Fruit fly (Drosophila melanogaster) whole organism, adult: ENCODE results near the gene CG13786.

Source experiments
- CG11617 ChIP-seq: fragments of 200-800 bp; sonication (Bioruptor generic); optimal IDR thresholded peaks from 2 replicates; lab custom pipeline; 2017; ENCODE audit warnings: mild to moderate bottlenecking, missing biosample characterization, missing genetic modification reagents, missing genetic modification characterization
- CG12768 ChIP-seq: fragments of 200-800 bp; sonication (Bioruptor generic); optimal IDR thresholded peaks from 2 replicates; lab custom pipeline; 2017; ENCODE audit warnings: missing biosample characterization, missing genetic modification characterization, mild to moderate bottlenecking, moderate library complexity, missing genetic modification reagents
- CG14711 ChIP-seq: fragments of 200-800 bp; sonication (Bioruptor generic); optimal IDR thresholded peaks from 2 replicates; lab custom pipeline; 2018; ENCODE audit warnings: missing biosample characterization, mild to moderate bottlenecking, missing genetic modification characterization, moderate library complexity
- CG1620 ChIP-seq: fragments of 200-800 bp; sonication (Bioruptor generic); optimal IDR thresholded peaks from 2 replicates; lab custom pipeline; 2016; ENCODE audit warnings: missing biosample characterization, missing genetic modification characterization
- CG33017 ChIP-seq: fragments of 200-800 bp; sonication (Bioruptor generic); optimal IDR thresholded peaks from 2 replicates; lab custom pipeline; 2018; ENCODE audit warnings: missing biosample characterization, mild to moderate bottlenecking, missing genetic modification characterization, moderate library complexity
- CG5204 ChIP-seq: fragments of 200-800 bp; sonication (Bioruptor generic); optimal IDR thresholded peaks from 2 replicates; lab custom pipeline; 2016; ENCODE audit warnings: missing biosample characterization, missing genetic modification characterization
- CG7045 ChIP-seq: fragments of 200-800 bp; sonication (Bioruptor generic); optimal IDR thresholded peaks from 2 replicates; lab custom pipeline; 2017; ENCODE audit warnings: missing biosample characterization, mild to moderate bottlenecking, missing genetic modification characterization
- CG7101 ChIP-seq: fragments of 200-800 bp; sonication (Bioruptor generic); optimal IDR thresholded peaks from 2 replicates; lab custom pipeline; 2018; ENCODE audit warnings: missing biosample characterization, mild to moderate bottlenecking, missing genetic modification characterization, moderate library complexity
- Clk ChIP-seq: fragments of 200-800 bp; sonication (Bioruptor generic); optimal IDR thresholded peaks from 2 replicates; lab custom pipeline; 2017; ENCODE audit warnings: missing biosample characterization, missing genetic modification characterization
- Crg-1 ChIP-seq: fragments of 200-800 bp; sonication (Bioruptor generic); optimal IDR thresholded peaks from 2 replicates; lab custom pipeline; 2016; ENCODE audit warnings: missing biosample characterization, missing genetic modification characterization
- Hr96 ChIP-seq: fragments of 200-800 bp; sonication (Bioruptor generic); optimal IDR thresholded peaks from 2 replicates; lab custom pipeline; 2016; ENCODE audit warnings: missing biosample characterization, missing genetic modification characterization
- Mnt ChIP-seq: fragments of 200-800 bp; sonication (Bioruptor generic); optimal IDR thresholded peaks from 2 replicates; lab custom pipeline; 2016; ENCODE audit warnings: missing biosample characterization, mild to moderate bottlenecking, missing genetic modification characterization
- bab1 ChIP-seq: fragments of 200-800 bp; sonication (Bioruptor generic); optimal IDR thresholded peaks from 3 replicates; lab custom pipeline; 2019; ENCODE audit warnings: missing biosample characterization, mild to moderate bottlenecking, missing genetic modification characterization, moderate library complexity
- cic ChIP-seq: fragments of 200-800 bp; sonication (Bioruptor generic); optimal IDR thresholded peaks from 2 replicates; lab custom pipeline; 2017; ENCODE audit warnings: missing biosample characterization, mild to moderate bottlenecking, missing genetic modification characterization, moderate library complexity
- cnc ChIP-seq, 2 experiments: fragments of >200 bp; optimal IDR thresholded peaks; 2 replicates each; lab custom pipeline; 2017
- kay ChIP-seq: fragments of 200-800 bp; sonication (Bioruptor generic); peaks from one replicate; lab custom pipeline; 2016; ENCODE audit warnings: missing biosample characterization, missing genetic modification characterization, borderline replicate concordance
- ovo ChIP-seq: fragments of 200-800 bp; sonication (Bioruptor generic); optimal IDR thresholded peaks from 2 replicates; lab custom pipeline; 2016; ENCODE audit warnings: missing biosample characterization, missing genetic modification characterization
- pad ChIP-seq: fragments of 200-800 bp; sonication (Bioruptor generic); optimal IDR thresholded peaks from 3 replicates; lab custom pipeline; 2017; ENCODE audit warnings: missing biosample characterization, missing genetic modification characterization, mild to moderate bottlenecking, moderate library complexity, missing genetic modification reagents
- tj ChIP-seq: fragments of 200-800 bp; sonication (Bioruptor generic); optimal IDR thresholded peaks from 3 replicates; lab custom pipeline; 2017; ENCODE audit warnings: missing biosample characterization, mild to moderate bottlenecking, missing genetic modification characterization, moderate library complexity
- toe ChIP-seq: fragments of 200-800 bp; sonication (Bioruptor generic); optimal IDR thresholded peaks from 2 replicates; lab custom pipeline; 2016; ENCODE audit warnings: missing biosample characterization, missing genetic modification characterization

CG13786 gene

DNA sequence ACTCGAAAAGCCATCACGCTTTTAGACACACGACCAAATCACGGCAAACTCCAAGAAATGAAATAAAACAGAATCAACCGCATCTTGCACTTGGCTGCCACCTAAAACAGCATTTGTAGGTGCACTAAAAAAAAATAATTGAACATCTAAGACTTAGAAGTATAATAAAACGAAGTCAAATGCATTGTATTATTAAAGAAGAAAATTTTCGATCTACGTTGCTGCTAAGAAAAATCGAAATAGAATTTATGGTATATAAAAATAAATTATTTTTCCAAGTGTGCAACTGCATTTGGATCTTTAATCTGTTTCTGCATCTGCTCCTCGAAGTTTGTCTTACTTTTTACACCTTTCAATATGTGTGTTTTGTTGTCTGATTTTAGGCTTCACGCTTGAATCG, 17.5 kb upstream of the CG13786 start:
- TF ChIP-seq CG7101 (no peak), ovo (GFP tag; lab: Kevin White, UChicago) (no peak), tj (GFP tag; lab: Kevin White, UChicago) (no peak), CG12768 (GFP tag; lab: Kevin White, UChicago) (no peak), Crg-1 (no peak), CG11617 (GFP tag; lab: Kevin White, UChicago) (no peak), Clk (GFP tag; lab: Kevin White, UChicago) (no peak), Mnt (no peak), Hr96 (GFP tag; lab: Kevin White, UChicago) (no peak), CG1620 (no peak), kay (GFP tag; lab: Kevin White, UChicago) (no peak), cnc (optimal IDR thresholded peaks at IDR 0.05; lab: Kevin White, UChicago) (no peak), CG33017 (no peak)

DNA sequence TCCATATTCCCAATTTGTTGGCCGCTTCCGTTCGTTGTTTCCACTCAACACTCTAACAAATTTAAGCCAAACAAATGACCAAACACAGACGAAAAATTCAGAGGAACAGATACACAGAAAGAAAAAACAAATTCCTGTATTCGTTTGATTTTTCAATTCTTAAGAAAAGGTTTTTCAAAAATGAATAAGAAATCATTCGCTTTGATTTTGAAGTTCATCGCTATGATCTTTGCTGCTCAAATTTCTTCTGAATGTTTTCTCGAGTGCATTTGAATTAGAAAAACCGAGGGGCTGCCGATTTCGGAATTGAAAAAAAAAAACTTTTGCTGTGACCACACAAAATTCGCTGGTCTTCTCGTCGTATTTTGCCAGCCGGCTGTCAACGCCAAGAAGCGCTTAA, 13.2 kb upstream of the CG13786 start:
- TF ChIP-seq cnc (optimal IDR thresholded peaks at IDR 0.05; lab: Kevin White, UChicago): no peak
- TF ChIP-seq tj (GFP tag; lab: Kevin White, UChicago): no peak
- TF ChIP-seq Mnt: no peak
- no peak for TF ChIP-seq toe
- no peak for TF ChIP-seq CG33017
- no peak for TF ChIP-seq CG7045 (GFP tag; lab: Kevin White, UChicago)
- TF ChIP-seq CG5204 (GFP tag; lab: Kevin White, UChicago): no peak
- TF ChIP-seq CG12768 (GFP tag; lab: Kevin White, UChicago): no peak
- TF ChIP-seq CG14711 (tag; lab: Kevin White, UChicago): no peak
- no peak for TF ChIP-seq Clk (GFP tag; lab: Kevin White, UChicago)
- TF ChIP-seq bab1: no peak
- no peak for TF ChIP-seq Crg-1
- TF ChIP-seq CG1620: no peak
- no peak for TF ChIP-seq cic (GFP tag; lab: Kevin White, UChicago)
- TF ChIP-seq Hr96 (GFP tag; lab: Kevin White, UChicago): no peak
- TF ChIP-seq CG11617 (GFP tag; lab: Kevin White, UChicago): no peak

DNA sequence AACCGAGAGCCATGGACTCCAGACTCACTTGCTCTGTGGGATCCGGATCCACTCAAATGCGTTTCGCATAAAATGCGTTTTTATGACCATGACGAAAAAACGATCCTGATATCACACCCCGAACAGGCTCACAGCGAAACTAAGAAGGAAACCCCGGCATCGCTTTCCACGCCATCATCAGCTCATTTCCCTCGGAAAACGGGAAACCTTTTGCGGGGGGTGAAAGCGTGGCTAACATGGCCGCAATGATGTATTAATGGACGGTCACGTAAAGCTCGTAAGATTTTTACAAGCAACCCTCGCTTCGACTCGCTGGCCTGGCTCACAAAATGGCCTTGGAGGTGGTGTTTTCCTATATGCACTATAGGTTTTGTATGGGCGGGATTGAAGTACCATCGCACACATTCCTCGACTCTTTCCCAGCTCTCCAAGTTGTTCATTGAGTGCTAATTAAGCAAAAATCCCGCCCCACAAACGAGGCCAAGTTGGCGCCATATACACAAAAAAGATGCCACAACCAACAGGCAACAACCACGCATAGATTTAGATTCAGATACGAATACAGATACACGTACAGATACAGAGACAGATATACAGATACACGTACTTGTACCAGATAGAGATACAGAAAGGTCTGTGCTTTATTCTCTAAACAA, 12.2 kb upstream of the CG13786 start:
- no peak for TF ChIP-seq CG11617 (GFP tag; lab: Kevin White, UChicago)

DNA sequence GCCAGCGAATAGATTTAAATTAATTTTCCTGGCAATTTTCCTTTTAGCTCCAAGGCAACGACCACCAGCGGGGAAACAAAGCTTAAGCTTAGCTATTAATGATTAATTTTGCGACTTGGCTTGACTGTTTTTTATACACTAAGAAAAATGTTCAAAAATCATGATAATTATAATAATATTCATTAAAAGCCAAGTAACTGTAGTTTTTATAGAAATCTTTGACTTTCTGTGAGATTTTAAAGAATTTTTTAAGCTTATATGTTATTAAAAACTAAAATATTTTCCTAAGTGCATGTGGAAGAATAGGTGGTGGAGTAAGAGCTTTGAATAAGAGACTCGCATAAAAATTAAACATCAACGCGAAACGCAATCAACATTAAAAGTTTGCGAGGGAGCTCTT, 11.6 kb upstream of the CG13786 start:
- no peak for TF ChIP-seq CG7101
- TF ChIP-seq CG14711 (tag; lab: Kevin White, UChicago): no peak
- no peak for TF ChIP-seq Hr96 (GFP tag; lab: Kevin White, UChicago)
- TF ChIP-seq CG33017: no peak
- no peak for TF ChIP-seq bab1
- no peak for TF ChIP-seq CG5204 (GFP tag; lab: Kevin White, UChicago)

DNA sequence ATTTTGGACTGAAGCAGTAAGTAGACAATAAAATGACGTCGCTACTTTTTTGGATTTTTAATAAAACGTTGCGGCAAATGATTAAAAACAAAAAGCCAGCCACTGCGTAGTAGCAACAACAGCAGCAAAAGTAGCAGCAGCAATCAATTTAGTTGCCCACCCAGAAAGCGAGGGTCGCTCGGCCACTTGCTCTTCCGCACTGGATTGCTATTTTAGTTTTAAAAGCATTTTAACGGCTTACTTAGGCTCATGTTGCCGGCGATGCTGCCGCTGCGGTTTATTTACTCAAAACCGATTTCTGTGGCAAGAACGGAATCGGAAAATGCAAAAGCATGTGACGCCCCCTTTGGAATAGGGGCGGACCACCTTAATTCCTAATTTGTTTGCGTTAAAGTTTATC, 9.8 kb upstream of the CG13786 start:
- no peak for TF ChIP-seq CG11617 (GFP tag; lab: Kevin White, UChicago)
- no peak for TF ChIP-seq Hr96 (GFP tag; lab: Kevin White, UChicago)
- no peak for TF ChIP-seq CG1620
- TF ChIP-seq tj (GFP tag; lab: Kevin White, UChicago): no peak
- TF ChIP-seq CG5204 (GFP tag; lab: Kevin White, UChicago): no peak
- TF ChIP-seq kay (GFP tag; lab: Kevin White, UChicago): no peak
- TF ChIP-seq CG12768 (GFP tag; lab: Kevin White, UChicago): no peak
- TF ChIP-seq Crg-1: no peak
- no peak for TF ChIP-seq CG7101
- no peak for TF ChIP-seq CG7045 (GFP tag; lab: Kevin White, UChicago)
- TF ChIP-seq CG33017: no peak

DNA sequence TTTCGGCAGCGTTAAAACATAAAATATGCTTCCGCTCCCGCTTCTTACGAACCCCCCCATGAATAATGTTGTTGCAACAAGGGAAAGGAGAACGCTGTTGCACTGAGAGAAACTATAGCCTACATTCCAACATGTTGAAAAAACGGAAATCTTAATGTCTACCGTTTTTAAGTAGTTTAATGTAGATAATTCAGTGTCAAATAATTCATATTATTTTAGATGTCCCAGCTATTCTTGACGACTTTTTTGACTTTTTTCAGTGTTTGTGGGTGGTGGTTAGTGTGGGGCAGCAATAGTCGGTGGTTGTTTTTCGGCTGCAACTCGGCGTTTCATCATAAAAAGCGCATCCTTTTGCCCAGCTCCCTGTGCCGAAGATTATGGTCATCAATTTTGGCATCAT, 9.2 kb upstream of the CG13786 start:
- TF ChIP-seq CG33017: no peak
- no peak for TF ChIP-seq Hr96 (GFP tag; lab: Kevin White, UChicago)
- no peak for TF ChIP-seq CG11617 (GFP tag; lab: Kevin White, UChicago)

DNA sequence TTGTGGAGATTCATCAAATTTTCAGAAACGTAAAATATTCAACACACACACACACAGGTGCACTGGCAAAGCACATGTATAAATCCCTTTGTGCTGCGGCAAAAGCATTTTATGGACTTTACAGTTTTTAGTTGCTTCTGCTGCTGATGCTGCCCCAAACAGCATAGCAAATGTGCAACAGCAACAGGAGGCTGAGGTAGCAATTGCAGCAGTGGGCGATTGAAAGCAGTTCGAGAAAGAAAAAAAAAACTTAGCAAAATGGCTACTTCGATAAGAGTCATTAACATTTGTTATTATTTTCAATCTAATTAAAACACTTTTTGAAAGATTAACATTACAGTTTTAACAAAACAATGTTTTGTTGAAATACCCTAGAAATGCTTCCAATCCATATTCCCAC, 7.5 kb upstream of the CG13786 start:
- no peak for TF ChIP-seq ovo (GFP tag; lab: Kevin White, UChicago)
- TF ChIP-seq Hr96 (GFP tag; lab: Kevin White, UChicago): no peak
- peak; percentile 72 for TF ChIP-seq kay (GFP tag; lab: Kevin White, UChicago)

DNA sequence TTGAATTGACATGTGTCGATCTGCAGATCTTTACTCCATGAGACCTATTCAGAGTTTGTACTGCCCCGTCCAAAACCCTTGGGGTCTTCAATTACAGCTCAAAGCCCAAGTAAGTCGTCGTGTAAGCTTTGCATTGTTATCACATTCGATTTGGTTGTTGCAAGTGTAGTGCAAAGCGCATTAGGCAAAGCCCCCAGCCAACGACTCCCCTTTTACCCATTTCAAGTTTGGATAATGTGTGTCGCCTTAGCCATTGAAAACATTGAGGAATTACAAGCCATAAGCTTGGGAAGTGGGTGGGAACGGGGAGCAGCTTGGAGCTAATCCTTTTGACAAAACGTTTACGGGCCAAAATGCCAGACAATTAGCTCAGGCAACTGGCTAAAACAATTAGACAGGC, 6.7 kb upstream of the CG13786 start:
- TF ChIP-seq CG5204 (GFP tag; lab: Kevin White, UChicago) (no peak), CG33017 (no peak)

DNA sequence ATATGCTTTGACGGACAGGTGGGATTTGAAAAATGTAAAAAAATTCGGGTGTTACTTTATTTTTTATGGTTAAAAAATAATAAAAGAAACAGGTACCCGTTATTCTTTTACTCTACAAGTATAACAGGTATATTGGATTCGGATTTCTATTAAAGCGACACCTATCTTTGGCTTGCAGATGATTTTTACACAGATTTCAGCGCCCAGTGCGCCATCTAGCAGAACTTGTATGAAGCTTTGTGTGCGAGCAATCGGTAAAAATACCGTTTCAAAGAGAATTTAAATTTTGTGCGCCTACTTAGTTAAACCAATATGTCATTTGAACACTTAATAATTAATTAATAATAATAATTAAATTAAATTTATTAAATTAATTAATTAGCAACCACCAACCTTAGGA, 5.3 kb upstream of the CG13786 start:
- TF ChIP-seq CG1620 (peak; percentile 18), cic (GFP tag; lab: Kevin White, UChicago) (no peak), CG14711 (tag; lab: Kevin White, UChicago) (no peak), Clk (GFP tag; lab: Kevin White, UChicago) (no peak), bab1 (no peak), Mnt (no peak), Hr96 (GFP tag; lab: Kevin White, UChicago) (peak; percentile 20), ovo (GFP tag; lab: Kevin White, UChicago) (no peak), CG12768 (GFP tag; lab: Kevin White, UChicago) (no peak), cnc (optimal IDR thresholded peaks at IDR 0.05; lab: Kevin White, UChicago) (no peak), kay (GFP tag; lab: Kevin White, UChicago) (no peak), CG33017 (no peak), pad (GFP tag; lab: Kevin White, UChicago) (no peak), tj (GFP tag; lab: Kevin White, UChicago) (no peak)
